Fruit fly (Drosophila melanogaster) whole organism, embryonic: ENCODE results near the gene CG42525.

Experiments used
- Atf6 ChIP-seq: fragments of 200-800 bp; sonication (Bioruptor generic); IDR thresholded peaks from 2 replicates; pipeline ENCODE4 v1.3.6; 2022; ENCODE audit warnings: missing biosample characterization, missing genetic modification characterization
- CG10274 ChIP-seq: fragments of 200-800 bp; sonication (Bioruptor generic); optimal IDR thresholded peaks from 3 replicates; lab custom pipeline; 2017; ENCODE audit warnings: missing biosample characterization, mild to moderate bottlenecking, missing genetic modification characterization
- CG11456 ChIP-seq: fragments of 200-800 bp; sonication (Bioruptor generic); IDR thresholded peaks from 3 replicates; pipeline ENCODE4 v1.3.6; 2022; ENCODE audit warnings: missing biosample characterization, missing genetic modification characterization
- CG12659 ChIP-seq: fragments of 200-800 bp; sonication (Bioruptor generic); optimal IDR thresholded peaks from 3 replicates; lab custom pipeline; 2017; ENCODE audit warnings: mild to moderate bottlenecking, missing biosample characterization, missing genetic modification reagents, missing genetic modification characterization
- CG16813 ChIP-seq: fragments of 200-800 bp; sonication (Bioruptor generic); IDR thresholded peaks from 3 replicates; pipeline ENCODE4 v1.3.6; 2022; ENCODE audit warnings: missing biosample characterization, missing genetic modification characterization; ENCODE audit not compliant: partially characterized antibody
- CG18262 ChIP-seq: fragments of 200-800 bp; optimal IDR thresholded peaks from 3 replicates; lab custom pipeline; 2019; ENCODE audit warnings: missing biosample characterization, mild to moderate bottlenecking, missing genetic modification characterization, moderate library complexity
- CG1832 ChIP-seq: fragments of 200-800 bp; sonication (Bioruptor generic); optimal IDR thresholded peaks from 2 replicates; lab custom pipeline; 2017; ENCODE audit warnings: missing biosample characterization, mild to moderate bottlenecking, missing genetic modification characterization, inconsistent platforms
- CG18476 ChIP-seq: fragments of 200-800 bp; sonication (Bioruptor generic); optimal IDR thresholded peaks from 2 replicates; lab custom pipeline; 2016; ENCODE audit warnings: missing biosample characterization, mild to moderate bottlenecking, missing genetic modification characterization
- CG18764 ChIP-seq: fragments of 200-800 bp; sonication (Bioruptor generic); optimal IDR thresholded peaks from 3 replicates; lab custom pipeline; 2016; ENCODE audit warnings: missing biosample characterization, missing genetic modification characterization
- CG2116 ChIP-seq: fragments of 200-800 bp; sonication (Bioruptor generic); optimal IDR thresholded peaks from 3 replicates; lab custom pipeline; 2018; ENCODE audit warnings: missing biosample characterization, mild to moderate bottlenecking, missing genetic modification characterization
- CG3065 ChIP-seq: fragments of 200-800 bp; sonication (Bioruptor generic); optimal IDR thresholded peaks from 2 replicates; lab custom pipeline; 2016; ENCODE audit warnings: missing biosample characterization, missing genetic modification characterization
- CG3407 ChIP-seq: fragments of 200-800 bp; sonication (Bioruptor generic); optimal IDR thresholded peaks from 2 replicates; lab custom pipeline; 2018; ENCODE audit warnings: missing biosample characterization, mild to moderate bottlenecking, missing genetic modification characterization
- CG5180 ChIP-seq: fragments of 200-800 bp; sonication (Bioruptor generic); optimal IDR thresholded peaks from 3 replicates; lab custom pipeline; 2017; ENCODE audit warnings: missing biosample characterization, missing genetic modification characterization, mild to moderate bottlenecking, moderate library complexity, missing genetic modification reagents
- CG7556 ChIP-seq: fragments of 200-800 bp; sonication (Bioruptor generic); optimal IDR thresholded peaks from 2 replicates; lab custom pipeline; 2017; ENCODE audit warnings: missing biosample characterization, mild to moderate bottlenecking, missing genetic modification characterization
- CG7963 ChIP-seq: fragments of 200-800 bp; sonication (Bioruptor generic); IDR thresholded peaks from 3 replicates; pipeline ENCODE4 v1.3.6; 2022; ENCODE audit warnings: missing biosample characterization, missing genetic modification characterization; ENCODE audit not compliant: partially characterized antibody
- CkIIα-i1 ChIP-seq: fragments of 200-800 bp; sonication (Bioruptor generic); IDR thresholded peaks from 2 replicates; pipeline ENCODE4 v1.3.6; 2022; ENCODE audit warnings: missing biosample characterization, missing genetic modification characterization
- Dfd ChIP-seq, 2 experiments: fragments of >200 bp; optimal IDR thresholded peaks; 2 replicates each; lab custom pipeline; 2017; ENCODE audit warnings: missing biosample characterization in 2 of 2, missing genetic modification characterization in 2 of 2
- Gug ChIP-seq: fragments of 200-800 bp; sonication (Bioruptor generic); IDR thresholded peaks from 4 replicates; pipeline ENCODE4 v1.3.6; 2022; ENCODE audit warnings: missing biosample characterization, missing genetic modification characterization
- HmgZ ChIP-seq: fragments of 200-800 bp; sonication (Bioruptor generic); optimal IDR thresholded peaks from 2 replicates; lab custom pipeline; 2018; ENCODE audit warnings: missing biosample characterization, mild to moderate bottlenecking, missing genetic modification characterization
- Hmr ChIP-seq: fragments of 200-800 bp; sonication (Bioruptor generic); optimal IDR thresholded peaks from 3 replicates; lab custom pipeline; 2017; ENCODE audit warnings: mild to moderate bottlenecking, missing biosample characterization, missing genetic modification reagents, missing genetic modification characterization
- Nf-YC ChIP-seq: fragments of 200-800 bp; optimal IDR thresholded peaks from 3 replicates; lab custom pipeline; 2019; ENCODE audit warnings: missing biosample characterization, mild to moderate bottlenecking, missing genetic modification characterization, moderate library complexity
- NfI ChIP-seq: fragments of 200-800 bp; sonication (Bioruptor generic); optimal IDR thresholded peaks from 3 replicates; lab custom pipeline; 2018; ENCODE audit warnings: missing biosample characterization, mild to moderate bottlenecking, missing genetic modification characterization, moderate library complexity
- Optix ChIP-seq: fragments of 200-800 bp; sonication (Bioruptor generic); IDR thresholded peaks from 3 replicates; pipeline ENCODE4 v1.3.6; 2022; ENCODE audit warnings: missing biosample characterization, missing genetic modification characterization
- Side ChIP-seq: fragments of 200-800 bp; sonication (Bioruptor generic); optimal IDR thresholded peaks from 2 replicates; lab custom pipeline; 2016; ENCODE audit warnings: missing biosample characterization, missing genetic modification characterization
- Sry-δ ChIP-seq: fragments of 200-800 bp; sonication (Bioruptor generic); optimal IDR thresholded peaks from 2 replicates; lab custom pipeline; 2016; ENCODE audit warnings: missing biosample characterization, missing genetic modification characterization
- Tbp ChIP-seq: fragments of >200 bp; optimal IDR thresholded peaks from 2 replicates; lab custom pipeline; 2018; ENCODE audit warnings: missing biosample characterization, missing genetic modification characterization
- Xbp1 ChIP-seq: fragments of 200-800 bp; sonication (Bioruptor generic); optimal IDR thresholded peaks from 3 replicates; lab custom pipeline; 2016; ENCODE audit warnings: missing biosample characterization, mild to moderate bottlenecking, missing genetic modification characterization
- bab2 ChIP-seq: fragments of 200-800 bp; sonication (Bioruptor generic); optimal IDR thresholded peaks from 2 replicates; lab custom pipeline; 2016; ENCODE audit warnings: missing biosample characterization, missing genetic modification characterization
- bigmax ChIP-seq: fragments of 200-800 bp; sonication (Bioruptor generic); optimal IDR thresholded peaks from 2 replicates; lab custom pipeline; 2018; ENCODE audit warnings: missing biosample characterization, mild to moderate bottlenecking, missing genetic modification characterization
- cad ChIP-seq: fragments of >200 bp; optimal IDR thresholded peaks from 2 replicates; lab custom pipeline; 2017; ENCODE audit warnings: missing biosample characterization, missing genetic modification characterization
- crp ChIP-seq, 2 experiments: fragments of 200-800 bp; sonication (Bioruptor generic); optimal IDR thresholded peaks; 2 replicates in 1 of 2; 3 replicates in 1 of 2; lab custom pipeline; 2017; ENCODE audit warnings: missing biosample characterization in 2 of 2, missing genetic modification characterization in 2 of 2, mild to moderate bottlenecking in 1 of 2, moderate library complexity in 1 of 2
- ems ChIP-seq: fragments of 200-800 bp; sonication (Bioruptor generic); optimal IDR thresholded peaks from 3 replicates; lab custom pipeline; 2016; ENCODE audit warnings: missing biosample characterization, missing genetic modification characterization
- ewg ChIP-seq: fragments of 200-800 bp; sonication (Bioruptor generic); optimal IDR thresholded peaks from 3 replicates; lab custom pipeline; 2017; ENCODE audit warnings: mild to moderate bottlenecking, missing biosample characterization, missing genetic modification reagents, missing genetic modification characterization
- fd3F ChIP-seq: fragments of 200-800 bp; sonication (Bioruptor generic); optimal IDR thresholded peaks from 2 replicates; lab custom pipeline; 2018; ENCODE audit warnings: missing biosample characterization, mild to moderate bottlenecking, missing genetic modification characterization, moderate library complexity
- gcm ChIP-seq: fragments of 200-800 bp; sonication (Bioruptor generic); optimal IDR thresholded peaks from 2 replicates; lab custom pipeline; 2019; ENCODE audit warnings: missing biosample characterization, mild to moderate bottlenecking, missing genetic modification characterization, moderate library complexity
- gro ChIP-seq: fragments of 200-800 bp; sonication (Bioruptor generic); optimal IDR thresholded peaks from 2 replicates; lab custom pipeline; 2016; ENCODE audit warnings: missing biosample characterization, missing genetic modification characterization
- lola ChIP-seq, 3 experiments: fragments of >200 bp in 2 of 3; fragments of 200-800 bp in 1 of 3; sonication (Bioruptor generic) in 1 of 3; optimal IDR thresholded peaks; 2 replicates each; lab custom pipeline; 2017 to 2019; ENCODE audit warnings: missing biosample characterization in 3 of 3, missing genetic modification characterization in 3 of 3, mild to moderate bottlenecking in 1 of 3, moderate library complexity in 1 of 3
- nerfin-1 ChIP-seq: fragments of 200-800 bp; sonication (Bioruptor generic); optimal IDR thresholded peaks from 3 replicates; lab custom pipeline; 2019; ENCODE audit warnings: missing biosample characterization, mild to moderate bottlenecking, missing genetic modification characterization, moderate library complexity
- onecut ChIP-seq: fragments of 200-800 bp; sonication (Bioruptor generic); IDR thresholded peaks from 2 replicates; pipeline ENCODE4 v1.3.6; 2022; ENCODE audit warnings: missing biosample characterization, missing genetic modification characterization
- org-1 ChIP-seq: fragments of 200-800 bp; sonication (Bioruptor generic); optimal IDR thresholded peaks from 2 replicates; lab custom pipeline; 2017; ENCODE audit warnings: missing biosample characterization, missing genetic modification characterization
- prd ChIP-seq, 3 experiments: fragments of >200 bp in 2 of 3; fragments of 200-800 bp in 1 of 3; sonication (Bioruptor generic) in 1 of 3; optimal IDR thresholded peaks in 2 of 3; IDR thresholded peaks in 1 of 3; 2 replicates in 2 of 3; 3 replicates in 1 of 3; pipeline versions ENCODE4 v1.3.6 to Lab custom; 2017 to 2022; ENCODE audit warnings: missing biosample characterization in 1 of 3, missing genetic modification characterization in 1 of 3
- sens-2 ChIP-seq: fragments of 200-800 bp; sonication (Bioruptor generic); IDR thresholded peaks from 2 replicates; pipeline ENCODE4 v1.3.6; 2022; ENCODE audit warnings: missing biosample characterization, missing genetic modification characterization
- slp2 ChIP-seq: fragments of 200-800 bp; sonication (Bioruptor generic); optimal IDR thresholded peaks from 2 replicates; lab custom pipeline; 2016; ENCODE audit warnings: missing biosample characterization, missing genetic modification characterization
- sna ChIP-seq: fragments of 200-800 bp; sonication (Bioruptor generic); IDR thresholded peaks from 2 replicates; pipeline ENCODE4 v1.3.6; 2022; ENCODE audit warnings: missing biosample characterization, missing genetic modification characterization; ENCODE audit not compliant: partially characterized antibody
- sqz ChIP-seq: fragments of 200-800 bp; sonication (Bioruptor generic); optimal IDR thresholded peaks from 3 replicates; lab custom pipeline; 2018; ENCODE audit warnings: missing biosample characterization, mild to moderate bottlenecking, missing genetic modification characterization
- sr ChIP-seq: fragments of 200-800 bp; sonication (Bioruptor generic); IDR thresholded peaks from 3 replicates; pipeline ENCODE4 v1.3.6; 2022; ENCODE audit warnings: missing biosample characterization, missing genetic modification characterization
- toy ChIP-seq: fragments of 200-800 bp; sonication (Bioruptor generic); IDR thresholded peaks from 2 replicates; pipeline ENCODE4 v1.3.6; 2022; ENCODE audit warnings: missing biosample characterization, missing genetic modification characterization
- unpg ChIP-seq: fragments of 200-800 bp; sonication (Bioruptor generic); optimal IDR thresholded peaks from 3 replicates; lab custom pipeline; 2018; ENCODE audit warnings: missing biosample characterization, mild to moderate bottlenecking, missing genetic modification characterization, moderate library complexity
- wek ChIP-seq: fragments of 200-800 bp; sonication (Bioruptor generic); optimal IDR thresholded peaks from 3 replicates; lab custom pipeline; 2018; ENCODE audit warnings: missing biosample characterization, mild to moderate bottlenecking, missing genetic modification characterization, moderate library complexity
- zen ChIP-seq: fragments of 200-800 bp; sonication (Bioruptor generic); optimal IDR thresholded peaks from 3 replicates; lab custom pipeline; 2018; ENCODE audit warnings: missing biosample characterization, mild to moderate bottlenecking, missing genetic modification characterization, moderate library complexity
- zf30C ChIP-seq: fragments of 200-800 bp; sonication (Bioruptor generic); optimal IDR thresholded peaks from 3 replicates; lab custom pipeline; 2018; ENCODE audit warnings: missing biosample characterization, mild to moderate bottlenecking, missing genetic modification characterization

The CG42525 gene

dm6 chr3L:3141411-3141810 lies 48.1 kb downstream of the CG42525 start (continued):
- no peak for TF ChIP-seq Dfd (GFP tag; optimal IDR thresholded peaks at IDR 0.05; lab: Kevin White, UChicago)
- no peak for TF ChIP-seq unpg
- no peak for TF ChIP-seq crp (GFP tag; optimal IDR thresholded peaks at IDR 0.05; lab: Kevin White, UChicago)
- TF ChIP-seq Atf6 (GFP tag; lab: Robert Waterston, UW): no peak
- peak; percentile 29 for TF ChIP-seq nerfin-1 (tag; lab: Kevin White, UChicago)
- TF ChIP-seq toy (GFP tag; lab: Robert Waterston, UW): no peak
- peak; percentile 64 for TF ChIP-seq gcm (GFP tag; lab: Kevin White, UChicago)
- no peak for TF ChIP-seq CG5180
- TF ChIP-seq bab2 (GFP tag; lab: Kevin White, UChicago): no peak
- no peak for TF ChIP-seq CG2116 (GFP tag; lab: Kevin White, UChicago)
- no peak for TF ChIP-seq sna (GFP tag; lab: Robert Waterston, UW)
- TF ChIP-seq Side: no peak
- TF ChIP-seq HmgZ: no peak
- no peak for TF ChIP-seq ewg
- no peak for TF ChIP-seq CG3065 (GFP tag; lab: Kevin White, UChicago)
- no peak for TF ChIP-seq Gug
- TF ChIP-seq zen (tag; lab: Kevin White, UChicago): no peak
- TF ChIP-seq Optix (GFP tag; lab: Robert Waterston, UW): no peak
- TF ChIP-seq CG18764 (GFP tag; lab: Kevin White, UChicago): no peak
- TF ChIP-seq sqz (GFP tag; lab: Kevin White, UChicago): no peak
- no peak for TF ChIP-seq gro (GFP tag; lab: Kevin White, UChicago)
- TF ChIP-seq CG11456 (GFP tag; lab: Robert Waterston, UW): no peak
- TF ChIP-seq Nf-YC (tag; lab: Kevin White, UChicago): no peak
- no peak for TF ChIP-seq org-1
- no peak for TF ChIP-seq cad (GFP tag; lab: Kevin White, UChicago)
- no peak for TF ChIP-seq zf30C (GFP tag; lab: Kevin White, UChicago)
- peak; percentile 32; the same call in 1 of the 2 replicates for TF ChIP-seq onecut (GFP tag; lab: Robert Waterston, UW)
- TF ChIP-seq CG1832: no peak
- TF ChIP-seq Hmr (GFP tag; lab: Kevin White, UChicago): no peak
- peak; percentile 22 for TF ChIP-seq CG3407 (GFP tag; lab: Kevin White, UChicago)
- TF ChIP-seq ems (GFP tag; lab: Kevin White, UChicago): no peak
- TF ChIP-seq sr: no peak
- TF ChIP-seq CG18262 (tag; lab: Kevin White, UChicago): peak; percentile 42
- TF ChIP-seq NfI: no peak
- TF ChIP-seq prd (optimal IDR thresholded peaks at IDR 0.05; lab: Kevin White, UChicago): no peak
- TF ChIP-seq prd (GFP tag; IDR thresholded peaks at IDR 0.05; lab: Robert Waterston, UW): no peak
- TF ChIP-seq CG16813 (GFP tag; lab: Robert Waterston, UW): no peak
- TF ChIP-seq CG7556 (GFP tag; lab: Kevin White, UChicago): no peak
- no peak for TF ChIP-seq fd3F (GFP tag; lab: Kevin White, UChicago)
- TF ChIP-seq Xbp1 (GFP tag; lab: Kevin White, UChicago): no peak
- no peak for TF ChIP-seq sens-2 (GFP tag; lab: Robert Waterston, UW)
- TF ChIP-seq CkIIα-i1: no peak
- TF ChIP-seq CG12659 (GFP tag; lab: Kevin White, UChicago): no peak
- no peak for TF ChIP-seq CG18476 (GFP tag; lab: Kevin White, UChicago)
- peak in 1 of 3 experiments; percentile 33 for TF ChIP-seq lola (GFP tag; optimal IDR thresholded peaks at IDR 0.05; lab: Kevin White, UChicago)
- TF ChIP-seq CG7963: no peak
- no peak for TF ChIP-seq Tbp (GFP tag; lab: Kevin White, UChicago)
- TF ChIP-seq slp2 (GFP tag; lab: Kevin White, UChicago): no peak
- TF ChIP-seq CG10274 (GFP tag; lab: Kevin White, UChicago): no peak
- TF ChIP-seq bigmax (GFP tag; lab: Kevin White, UChicago): no peak
- no peak for TF ChIP-seq Sry-δ (GFP tag; lab: Kevin White, UChicago)
- TF ChIP-seq wek: no peak
